ENCODE assay signal across 5 fruit fly cellular contexts in genomic region chr3L:19575650-19576049, dm6.
TF ChIP-seq lines count a peak whose summit lies in the region.

No protein-coding gene starts in this region.

- TF ChIP-seq CTCF in whole organism, embryonic (GFP tag; optimal IDR thresholded peaks at IDR 0.05; lab: Kevin White, UChicago): no peak

TF ChIP-seq in whole organism, adult, 20 proteins besides CTCF, POLR2A, EP300 and RAD21:
- no peak for TF ChIP-seq Mnt (GFP tag; optimal IDR thresholded peaks at IDR 0.05; lab: Kevin White, UChicago)
- no peak for TF ChIP-seq pad (GFP tag; optimal IDR thresholded peaks at IDR 0.05; lab: Kevin White, UChicago)
- TF ChIP-seq CG7101 (tag; optimal IDR thresholded peaks at IDR 0.05; lab: Kevin White, UChicago): peak; percentile 35

TF ChIP-seq in whole organism, embryonic, 481 proteins besides CTCF, POLR2A, EP300 and RAD21 (continues in another document):
- TF ChIP-seq Poxn (GFP tag; IDR thresholded peaks at IDR 0.05; lab: Robert Waterston, UW): no peak
- no peak for TF ChIP-seq CG13894 (tag; optimal IDR thresholded peaks at IDR 0.05; lab: Kevin White, UChicago)
- TF ChIP-seq CG17361 (GFP tag; IDR thresholded peaks at IDR 0.05; lab: Robert Waterston, UW): 0 out of 3 replicates have a peak, but pooled peaks have one; percentile 14
- no peak for TF ChIP-seq wor (GFP tag; IDR thresholded peaks at IDR 0.05; lab: Robert Waterston, UW)
- TF ChIP-seq CG9727 (GFP tag; optimal IDR thresholded peaks at IDR 0.05; lab: Kevin White, UChicago): peak; percentile 24
- no peak for TF ChIP-seq trem (tag; optimal IDR thresholded peaks at IDR 0.05; lab: Kevin White, UChicago)
- TF ChIP-seq Atf6 (GFP tag; IDR thresholded peaks at IDR 0.05; lab: Robert Waterston, UW): no peak
- no peak for TF ChIP-seq Aef1 (GFP tag; IDR thresholded peaks at IDR 0.05; lab: Robert Waterston, UW)
- no peak for TF ChIP-seq CG11085 (GFP tag; IDR thresholded peaks at IDR 0.05; lab: Robert Waterston, UW)
- TF ChIP-seq NfI (GFP tag; optimal IDR thresholded peaks at IDR 0.05; lab: Kevin White, UChicago): peak; percentile 20
- no peak for TF ChIP-seq vfl (GFP tag; optimal IDR thresholded peaks at IDR 0.05; lab: Kevin White, UChicago)
- peak in 1 of 2 experiments; percentile 35 for TF ChIP-seq Eip74EF (GFP tag; optimal IDR thresholded peaks at IDR 0.05; lab: Kevin White, UChicago)
- TF ChIP-seq CG10959 (GFP tag; IDR thresholded peaks at IDR 0.05; lab: Robert Waterston, UW): no peak
- peak; percentile 28 for TF ChIP-seq Sox102F (GFP tag; optimal IDR thresholded peaks at IDR 0.05; lab: Kevin White, UChicago)
- no peak for TF ChIP-seq tio (GFP tag; optimal IDR thresholded peaks at IDR 0.05; lab: Kevin White, UChicago)
- TF ChIP-seq mld (GFP tag; IDR thresholded peaks at IDR 0.05; lab: Robert Waterston, UW; ENCODE audit: partially characterized antibody): no peak
- TF ChIP-seq CG43689 (GFP tag; IDR thresholded peaks at IDR 0.05; lab: Robert Waterston, UW): no peak
- TF ChIP-seq HHEX (GFP tag; optimal IDR thresholded peaks at IDR 0.05; lab: Kevin White, UChicago): peak; percentile 43
- TF ChIP-seq YL-1 (GFP tag; optimal IDR thresholded peaks at IDR 0.05; lab: Kevin White, UChicago): no peak
- no peak for TF ChIP-seq sna (GFP tag; IDR thresholded peaks at IDR 0.05; lab: Robert Waterston, UW; ENCODE audit: partially characterized antibody)
- peak; percentile 13; the same call in 1 of the 2 replicates for TF ChIP-seq chm (GFP tag; IDR thresholded peaks at IDR 0.05; lab: Robert Waterston, UW)
- no peak for TF ChIP-seq CG34224 (GFP tag; IDR thresholded peaks at IDR 0.05; lab: Robert Waterston, UW; ENCODE audit: partially characterized antibody)

TF ChIP-seq in whole organism, prepupa, 60 proteins besides CTCF, POLR2A, EP300 and RAD21 (continues in another document):
- no peak for TF ChIP-seq eg (GFP tag; IDR thresholded peaks at IDR 0.05; lab: Robert Waterston, UW)
- peak; percentile 7 for TF ChIP-seq CG7368 (GFP tag; optimal IDR thresholded peaks at IDR 0.05; lab: Kevin White, UChicago)
- TF ChIP-seq CG11762 (GFP tag; optimal IDR thresholded peaks at IDR 0.05; lab: Kevin White, UChicago; ENCODE audit: insufficient read depth): no peak
- TF ChIP-seq Hr4 (GFP tag; optimal IDR thresholded peaks at IDR 0.05; lab: Kevin White, UChicago): no peak
- TF ChIP-seq esn (GFP tag; optimal IDR thresholded peaks at IDR 0.05; lab: Kevin White, UChicago): peak; percentile 44
- TF ChIP-seq CG6163 (GFP tag; IDR thresholded peaks at IDR 0.05; lab: Robert Waterston, UW): no peak
- peak; percentile 14 for TF ChIP-seq CG6792 (GFP tag; optimal IDR thresholded peaks at IDR 0.05; lab: Kevin White, UChicago)
- peak; percentile 64 for TF ChIP-seq vri (GFP tag; optimal IDR thresholded peaks at IDR 0.05; lab: Kevin White, UChicago)
- no peak for TF ChIP-seq CG6854 (GFP tag; optimal IDR thresholded peaks at IDR 0.05; lab: Kevin White, UChicago)
- TF ChIP-seq Lpt (GFP tag; optimal IDR thresholded peaks at IDR 0.05; lab: Kevin White, UChicago): no peak
- TF ChIP-seq OdsH (GFP tag; optimal IDR thresholded peaks at IDR 0.05; lab: Kevin White, UChicago): no peak
- no peak for TF ChIP-seq cyc (GFP tag; optimal IDR thresholded peaks at IDR 0.05; lab: Kevin White, UChicago)
- peak; percentile 25 for TF ChIP-seq svp (GFP tag; lab: Kevin White, UChicago)
- no peak for TF ChIP-seq acj6 (GFP tag; optimal IDR thresholded peaks at IDR 0.05; lab: Kevin White, UChicago)
- TF ChIP-seq CG11902 (GFP tag; optimal IDR thresholded peaks at IDR 0.05; lab: Kevin White, UChicago): no peak
- TF ChIP-seq Smox (GFP tag; optimal IDR thresholded peaks at IDR 0.05; lab: Kevin White, UChicago): peak; percentile 14
- TF ChIP-seq Ets96B (tag; optimal IDR thresholded peaks at IDR 0.05; lab: Kevin White, UChicago): no peak
- TF ChIP-seq CG9139 (GFP tag; optimal IDR thresholded peaks at IDR 0.05; lab: Kevin White, UChicago): no peak
- peak; percentile 20 for TF ChIP-seq Eip78C (GFP tag; lab: Kevin White, UChicago)
- TF ChIP-seq CG8319 (GFP tag; optimal IDR thresholded peaks at IDR 0.05; lab: Kevin White, UChicago): no peak
- no peak for TF ChIP-seq CG6808 (GFP tag; optimal IDR thresholded peaks at IDR 0.05; lab: Kevin White, UChicago)
- no peak for TF ChIP-seq Eip75B (GFP tag; optimal IDR thresholded peaks at IDR 0.05; lab: Kevin White, UChicago)
- peak; percentile 29 for TF ChIP-seq CG8632 (GFP tag; optimal IDR thresholded peaks at IDR 0.05; lab: Kevin White, UChicago)
- TF ChIP-seq CG16779 (tag; optimal IDR thresholded peaks at IDR 0.05; lab: Kevin White, UChicago): no peak

TF ChIP-seq in whole organism, pupa, 21 proteins besides CTCF, POLR2A, EP300 and RAD21:
- TF ChIP-seq Snoo (tag; optimal IDR thresholded peaks at IDR 0.05; lab: Kevin White, UChicago) (no peak), EcR (GFP tag; optimal IDR thresholded peaks at IDR 0.05; lab: Kevin White, UChicago) (peak; percentile 20), D1 (tag; optimal IDR thresholded peaks at IDR 0.05; lab: Kevin White, UChicago) (no peak), Pif1B (GFP tag; optimal IDR thresholded peaks at IDR 0.05; lab: Kevin White, UChicago) (no peak), CG13204 (GFP tag; optimal IDR thresholded peaks at IDR 0.05; lab: Kevin White, UChicago) (no peak), Ets98B (GFP tag; IDR thresholded peaks at IDR 0.05; lab: Robert Waterston, UW) (no peak), rn (GFP tag; IDR thresholded peaks at IDR 0.05; lab: Robert Waterston, UW) (no peak)

TF ChIP-seq in whole organism, wandering third instar larva, 38 proteins besides CTCF, POLR2A, EP300 and RAD21:
- TF ChIP-seq Mio (GFP tag; optimal IDR thresholded peaks at IDR 0.05; lab: Kevin White, UChicago) (peak; percentile 14), fru (GFP tag; optimal IDR thresholded peaks at IDR 0.05; lab: Kevin White, UChicago) (peak; percentile 59), psq (GFP tag; optimal IDR thresholded peaks at IDR 0.05; lab: Kevin White, UChicago) (peak; percentile 52), dmrt93B (GFP tag; optimal IDR thresholded peaks at IDR 0.05; lab: Kevin White, UChicago) (peak; percentile 36), Jra (GFP tag; optimal IDR thresholded peaks at IDR 0.05; lab: Kevin White, UChicago) (peak; percentile 39), jim (GFP tag; optimal IDR thresholded peaks at IDR 0.05; lab: Kevin White, UChicago) (no peak), Dif (GFP tag; optimal IDR thresholded peaks at IDR 0.05; lab: Kevin White, UChicago; ENCODE audit: partially characterized antibody) (no peak), brk (GFP tag; optimal IDR thresholded peaks at IDR 0.05; lab: Kevin White, UChicago) (peak; percentile 61), Hnf4 (GFP tag; optimal IDR thresholded peaks at IDR 0.05; lab: Kevin White, UChicago) (peak; percentile 82), h (GFP tag; optimal IDR thresholded peaks at IDR 0.05; lab: Kevin White, UChicago) (peak; percentile 69), ey (GFP tag; optimal IDR thresholded peaks at IDR 0.05; lab: Kevin White, UChicago) (peak; percentile 28), sv (GFP tag; optimal IDR thresholded peaks at IDR 0.05; lab: Kevin White, UChicago) (no peak), OdsH (GFP tag; optimal IDR thresholded peaks at IDR 0.05; lab: Kevin White, UChicago) (peak; percentile 80), br (GFP tag; optimal IDR thresholded peaks at IDR 0.05; lab: Kevin White, UChicago) (peak; percentile 78), foxo (GFP tag; optimal IDR thresholded peaks at IDR 0.05; lab: Kevin White, UChicago) (peak in 1 of 2 experiments; percentile 55), Sp1 (GFP tag; optimal IDR thresholded peaks at IDR 0.05; lab: Kevin White, UChicago) (no peak), sage (GFP tag; optimal IDR thresholded peaks at IDR 0.05; lab: Kevin White, UChicago) (no peak), CrebA (GFP tag; optimal IDR thresholded peaks at IDR 0.05; lab: Kevin White, UChicago; ENCODE audit: borderline replicate concordance) (no peak), GATAd (GFP tag; optimal IDR thresholded peaks at IDR 0.05; lab: Kevin White, UChicago) (peak; percentile 36), rgr (GFP tag; optimal IDR thresholded peaks at IDR 0.05; lab: Kevin White, UChicago) (peak; percentile 85), tai (GFP tag; optimal IDR thresholded peaks at IDR 0.05; lab: Kevin White, UChicago) (peak; percentile 62), Rel (GFP tag; optimal IDR thresholded peaks at IDR 0.05; lab: Kevin White, UChicago) (no peak), Rel (tag; optimal IDR thresholded peaks at IDR 0.05; lab: Kevin White, UChicago) (peak; percentile 59), dl (GFP tag; optimal IDR thresholded peaks at IDR 0.05; lab: Kevin White, UChicago; ENCODE audit: insufficient read depth in 1 of 2, partially characterized antibody in 2 of 2) (no peak), CG9705 (GFP tag; optimal IDR thresholded peaks at IDR 0.05; lab: Kevin White, UChicago) (no peak), Hr83 (GFP tag; optimal IDR thresholded peaks at IDR 0.05; lab: Kevin White, UChicago; ENCODE audit: poor library complexity, severe bottlenecking) (peak; percentile 95), Myc (optimal IDR thresholded peaks at IDR 0.05; lab: Kevin White, UChicago) (no peak), CG32264 (GFP tag; optimal IDR thresholded peaks at IDR 0.05; lab: Kevin White, UChicago) (no peak), HLH106 (tag; optimal IDR thresholded peaks at IDR 0.05; lab: Kevin White, UChicago) (peak; percentile 30)
TF ChIP-seq in whole organism, wandering third instar larva: peak in this region for 18.
